Worm (Caenorhabditis elegans) whole organism, L1 larva: ENCODE measurements around the gene col-38.

Experiments
- Y116A8C.19 ChIP-seq: sonication (generic microtip); optimal IDR thresholded peaks from 2 replicates; lab custom pipeline; 2016; ENCODE audit warnings: missing compliant biosample characterization, missing genetic modification characterization, borderline replicate concordance
- aha-1 ChIP-seq: fragments of 150-350 bp; optimal IDR thresholded peaks from 2 replicates; lab custom pipeline; 2014; ENCODE audit warnings: missing biosample characterization, missing genetic modification characterization
- ceh-88 ChIP-seq: fragments of 200-800 bp; sonication (Bioruptor generic); IDR thresholded peaks from 2 replicates; pipeline ENCODE4 v1.3.6; 2022; ENCODE audit warnings: missing genetic modification characterization, missing compliant biosample characterization
- egl-27 ChIP-seq, 2 experiments: fragments of 150-350 bp in 1 of 2; sonication (generic microtip); optimal IDR thresholded peaks; 3 replicates each; lab custom pipeline; 2017 to 2018; ENCODE audit warnings: missing biosample characterization in 2 of 2, missing genetic modification characterization in 2 of 2, missing genetic modification reagents in 2 of 2
- isw-1 ChIP-seq: fragments of 200-800 bp; sonication (Bioruptor generic); IDR thresholded peaks from 2 replicates; pipeline ENCODE4 v1.3.6; 2022; ENCODE audit warnings: missing genetic modification characterization, missing compliant biosample characterization
- lin-15B ChIP-seq: fragments of 150-350 bp; sonication (generic microtip); optimal IDR thresholded peaks from 3 replicates; lab custom pipeline; 2014; ENCODE audit warnings: missing biosample characterization, missing genetic modification characterization
- lsy-2 ChIP-seq, 2 experiments: fragments of 150-350 bp; optimal IDR thresholded peaks; 2 replicates each; lab custom pipeline; 2014; ENCODE audit warnings: missing biosample characterization in 2 of 2, missing genetic modification characterization in 2 of 2
- mep-1 ChIP-seq: fragments of 150-350 bp; optimal IDR thresholded peaks from 2 replicates; lab custom pipeline; 2014; ENCODE audit warnings: missing biosample characterization, missing genetic modification characterization
- snpc-4 ChIP-seq: fragments of 150-350 bp; optimal IDR thresholded peaks from 2 replicates; lab custom pipeline; 2014; ENCODE audit warnings: missing biosample characterization, missing genetic modification characterization
- zag-1 ChIP-seq: fragments of 150-350 bp; optimal IDR thresholded peaks from 2 replicates; lab custom pipeline; 2014; ENCODE audit warnings: missing biosample characterization, missing genetic modification characterization

DNA sequence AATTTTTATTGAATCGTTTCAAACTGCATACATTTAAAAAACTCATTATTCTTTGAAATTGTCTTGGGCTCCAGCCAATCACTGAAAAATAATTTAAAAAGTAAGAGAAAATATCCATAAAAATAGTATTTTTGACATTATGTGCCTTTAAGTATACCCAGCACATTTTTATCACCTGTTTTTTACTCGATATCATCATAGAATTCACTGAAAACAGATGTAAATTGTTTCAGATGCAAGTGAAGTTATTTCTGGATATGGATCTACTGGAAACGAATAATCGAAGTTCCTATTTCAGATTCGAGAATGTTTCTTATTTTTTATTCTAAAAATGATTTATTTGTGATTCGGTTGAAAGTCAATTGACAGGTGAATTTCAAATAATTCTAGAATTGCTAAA is 14.3 kb downstream of the col-38 start:
- TF ChIP-seq snpc-4 (tag; lab: Kevin White, UChicago) (no peak), ceh-88 (GFP tag; lab: Robert Waterston, UW) (no peak), Y116A8C.19 (tag; lab: Kevin White, UChicago) (no peak), egl-27 (tag; optimal IDR thresholded peaks at IDR 0.05; lab: Kevin White, UChicago) (no peak), mep-1 (tag; lab: Kevin White, UChicago) (no peak), zag-1 (tag; lab: Kevin White, UChicago) (no peak), lin-15B (tag; lab: Kevin White, UChicago) (no peak), isw-1 (GFP tag; lab: Robert Waterston, UW) (no peak), lsy-2 (tag; optimal IDR thresholded peaks at IDR 0.05; lab: Kevin White, UChicago) (no peak), aha-1 (no peak)
